Worm (Caenorhabditis elegans) whole organism, midembryonic: ENCODE data around the gene pgam-5.

ENCODE experiments used
- cog-1 ChIP-seq: sonication (generic microtip); optimal IDR thresholded peaks from 2 replicates; lab custom pipeline; 2016; ENCODE audit warnings: missing genetic modification characterization, missing compliant biosample characterization
- klf-2 ChIP-seq: fragments of 200-800 bp; sonication (Bioruptor generic); conservative IDR thresholded peaks from 2 replicates; pipeline ENCODE4 v1.3.6; 2022; ENCODE audit warnings: missing genetic modification reagents, missing genetic modification characterization, missing compliant biosample characterization
- tab-1 ChIP-seq: fragments of 200-800 bp; sonication (Bioruptor generic); IDR thresholded peaks from 2 replicates; pipeline ENCODE4 v1.3.6; 2022; ENCODE audit warnings: missing genetic modification characterization, missing compliant biosample characterization

- no peak for TF ChIP-seq tab-1
- no peak for TF ChIP-seq klf-2
- TF ChIP-seq cog-1 (tag; lab: Kevin White, UChicago) = no peak
These were observed 30.1 kb upstream of the pgam-5 start for ce11 chrII:7628640-7629039.
